Fruit fly (Drosophila melanogaster): ENCODE measurements around the gene Usp1.

The Usp1 gene

dm6 chr3R:29228745-29229448, at the start of gene Usp1:
TSS of gene Usp1 (plus strand) at chr3R:29229161.
- TF ChIP-seq noc (tag; optimal IDR thresholded peaks at IDR 0.05), result peak; percentile 3

dm6 chr3R:29190984-29191383, 38.0 kb upstream of the Usp1 start:
- TF ChIP-seq noc (tag; optimal IDR thresholded peaks at IDR 0.05), result no peak

- no peak for TF ChIP-seq noc (tag; optimal IDR thresholded peaks at IDR 0.05)
These were observed 34.0 kb upstream of the Usp1 start, which contains the start of gene jus for dm6 chr3R:29194957-29195356. TSS of gene jus (minus strand) at chr3R:29194994.

- TF ChIP-seq noc (tag; optimal IDR thresholded peaks at IDR 0.05), result no peak
These were observed 31.9 kb upstream of the Usp1 start, which contains the start of gene CG14515 for dm6 chr3R:29196967-29197611. TSS of gene CG14515 (plus strand) at chr3R:29197556.

- TF ChIP-seq noc (tag; optimal IDR thresholded peaks at IDR 0.05), result no peak
These were observed 30.7 kb upstream of the Usp1 start for dm6 chr3R:29198299-29198698.

dm6 chr3R:29199807-29200693, 28.9 kb upstream of the Usp1 start, which contains the start of gene CG11899:
TSS of gene CG11899 (plus strand) at chr3R:29200454.
- peak; percentile 54 for TF ChIP-seq noc (tag; optimal IDR thresholded peaks at IDR 0.05)

- TF ChIP-seq noc (tag; optimal IDR thresholded peaks at IDR 0.05), result no peak
These were observed 26.5 kb upstream of the Usp1 start, which contains the start of gene Mesh1 for dm6 chr3R:29202418-29202817. TSS of gene Mesh1 (minus strand) at chr3R:29202525.

dm6 chr3R:29204033-29204432, 24.9 kb upstream of the Usp1 start, which contains the start of gene Cyt-c1L:
TSS of gene Cyt-c1L (minus strand) at chr3R:29204133.
- no peak for TF ChIP-seq noc (tag; optimal IDR thresholded peaks at IDR 0.05)

- TF ChIP-seq noc (tag; optimal IDR thresholded peaks at IDR 0.05), result no peak
These were observed 24.1 kb upstream of the Usp1 start for dm6 chr3R:29204612-29205480.

- no peak for TF ChIP-seq noc (tag; optimal IDR thresholded peaks at IDR 0.05)
These were observed 22.6 kb upstream of the Usp1 start for dm6 chr3R:29206198-29207011.

- TF ChIP-seq noc (tag; optimal IDR thresholded peaks at IDR 0.05), result peak; percentile 46
These were observed 21.8 kb upstream of the Usp1 start for dm6 chr3R:29207012-29207656.

dm6 chr3R:29207996-29208395, 21.0 kb upstream of the Usp1 start:
- TF ChIP-seq noc (tag; optimal IDR thresholded peaks at IDR 0.05), result peak; percentile 32

dm6 chr3R:29210091-29210490, 18.9 kb upstream of the Usp1 start:
- no peak for TF ChIP-seq noc (tag; optimal IDR thresholded peaks at IDR 0.05)
